Fruit fly (Drosophila melanogaster) whole organism, embryonic: Measurements from ENCODE around the gene CG12017.

ENCODE experiments used
- Ada2b ChIP-seq: fragments of 200-800 bp; sonication (Bioruptor generic); IDR thresholded peaks from 2 replicates; pipeline ENCODE4 v1.3.6; 2022; ENCODE audit warnings: missing biosample characterization, missing genetic modification characterization
- B-H1 ChIP-seq: fragments of 200-800 bp; sonication (Bioruptor generic); IDR thresholded peaks from 3 replicates; pipeline ENCODE4 v1.3.6; 2022; ENCODE audit warnings: missing biosample characterization, missing genetic modification characterization
- CG13287 ChIP-seq: fragments of 200-800 bp; sonication (Bioruptor generic); IDR thresholded peaks from 2 replicates; pipeline ENCODE4 v1.3.6; 2022; ENCODE audit warnings: missing biosample characterization, missing genetic modification characterization; ENCODE audit not compliant: partially characterized antibody
- CG13424 ChIP-seq: fragments of 200-800 bp; sonication (Bioruptor generic); optimal IDR thresholded peaks from 2 replicates; lab custom pipeline; 2019; ENCODE audit warnings: missing biosample characterization, mild to moderate bottlenecking, missing genetic modification characterization, moderate library complexity
- CG14014 ChIP-seq: fragments of 200-800 bp; sonication (Bioruptor generic); IDR thresholded peaks from 2 replicates; pipeline ENCODE4 v1.3.6; 2022; ENCODE audit warnings: missing biosample characterization, missing genetic modification characterization
- CG14965 ChIP-seq: fragments of 200-800 bp; sonication (Bioruptor generic); optimal IDR thresholded peaks from 2 replicates; lab custom pipeline; 2016; ENCODE audit warnings: missing biosample characterization, missing genetic modification characterization, borderline replicate concordance
- CG16779 ChIP-seq: fragments of 200-800 bp; sonication (Bioruptor generic); IDR thresholded peaks from 2 replicates; pipeline ENCODE4 v1.3.6; 2022; ENCODE audit warnings: missing biosample characterization, missing genetic modification characterization
- CG17568 ChIP-seq: fragments of 200-800 bp; sonication (Bioruptor generic); optimal IDR thresholded peaks from 2 replicates; lab custom pipeline; 2018; ENCODE audit warnings: missing biosample characterization, mild to moderate bottlenecking, missing genetic modification characterization, moderate library complexity
- CG18262 ChIP-seq: fragments of 200-800 bp; optimal IDR thresholded peaks from 3 replicates; lab custom pipeline; 2019; ENCODE audit warnings: missing biosample characterization, mild to moderate bottlenecking, missing genetic modification characterization, moderate library complexity
- CG2116 ChIP-seq: fragments of 200-800 bp; sonication (Bioruptor generic); optimal IDR thresholded peaks from 3 replicates; lab custom pipeline; 2018; ENCODE audit warnings: missing biosample characterization, mild to moderate bottlenecking, missing genetic modification characterization
- CG2712 ChIP-seq: fragments of 200-800 bp; optimal IDR thresholded peaks from 3 replicates; lab custom pipeline; 2019; ENCODE audit warnings: missing biosample characterization, mild to moderate bottlenecking, missing genetic modification characterization, moderate library complexity
- CG31365 ChIP-seq: fragments of 200-800 bp; sonication (Bioruptor generic); optimal IDR thresholded peaks from 2 replicates; lab custom pipeline; 2018; ENCODE audit warnings: missing biosample characterization, mild to moderate bottlenecking, missing genetic modification characterization
- CG3407 ChIP-seq: fragments of 200-800 bp; sonication (Bioruptor generic); optimal IDR thresholded peaks from 2 replicates; lab custom pipeline; 2018; ENCODE audit warnings: missing biosample characterization, mild to moderate bottlenecking, missing genetic modification characterization
- CG43689 ChIP-seq: fragments of 200-800 bp; sonication (Bioruptor generic); IDR thresholded peaks from 2 replicates; pipeline ENCODE4 v1.3.6; 2022; ENCODE audit warnings: missing biosample characterization, missing genetic modification characterization
- CG4730 ChIP-seq: fragments of 200-800 bp; sonication (Bioruptor generic); IDR thresholded peaks from 2 replicates; pipeline ENCODE4 v1.3.6; 2022; ENCODE audit warnings: missing biosample characterization, missing genetic modification characterization
- CG4854 ChIP-seq: fragments of 200-800 bp; sonication (Bioruptor generic); optimal IDR thresholded peaks from 2 replicates; lab custom pipeline; 2016; ENCODE audit warnings: missing biosample characterization, missing genetic modification characterization, inconsistent platforms
- CG6765 ChIP-seq: fragments of 200-800 bp; sonication (Bioruptor generic); optimal IDR thresholded peaks from 3 replicates; lab custom pipeline; 2017; ENCODE audit warnings: missing biosample characterization, mild to moderate bottlenecking, missing genetic modification characterization
- CG6813 ChIP-seq: fragments of 200-800 bp; sonication (Bioruptor generic); optimal IDR thresholded peaks from 2 replicates; lab custom pipeline; 2017; ENCODE audit warnings: missing biosample characterization, missing genetic modification characterization, mild to moderate bottlenecking, moderate library complexity, missing genetic modification reagents
- CG7556 ChIP-seq: fragments of 200-800 bp; sonication (Bioruptor generic); optimal IDR thresholded peaks from 2 replicates; lab custom pipeline; 2017; ENCODE audit warnings: missing biosample characterization, mild to moderate bottlenecking, missing genetic modification characterization
- CG7839 ChIP-seq: fragments of 200-800 bp; sonication (Bioruptor generic); optimal IDR thresholded peaks from 3 replicates; lab custom pipeline; 2018; ENCODE audit warnings: missing biosample characterization, mild to moderate bottlenecking, missing genetic modification characterization, moderate library complexity
- CTCF ChIP-seq: fragments of 200-800 bp; sonication (Bioruptor generic); optimal IDR thresholded peaks from 2 replicates; lab custom pipeline; 2017; ENCODE audit warnings: missing biosample characterization, mild to moderate bottlenecking, missing genetic modification characterization, moderate library complexity
- Dad ChIP-seq: fragments of 200-800 bp; sonication (Bioruptor generic); optimal IDR thresholded peaks from 3 replicates; lab custom pipeline; 2016; ENCODE audit warnings: missing biosample characterization, missing genetic modification characterization
- Dll ChIP-seq: fragments of 200-800 bp; sonication (Bioruptor generic); IDR thresholded peaks from 4 replicates; pipeline ENCODE4 v1.3.6; 2022; ENCODE audit warnings: missing biosample characterization, missing genetic modification characterization; ENCODE audit not compliant: partially characterized antibody
- Elba2 ChIP-seq: fragments of 200-800 bp; sonication (Bioruptor generic); optimal IDR thresholded peaks from 3 replicates; lab custom pipeline; 2016; ENCODE audit warnings: missing biosample characterization, missing genetic modification characterization
- Fer3 ChIP-seq: fragments of 200-800 bp; sonication (Bioruptor generic); optimal IDR thresholded peaks from 2 replicates; lab custom pipeline; 2018; ENCODE audit warnings: missing biosample characterization, mild to moderate bottlenecking, missing genetic modification characterization, moderate library complexity
- Hey ChIP-seq: fragments of 200-800 bp; sonication (Bioruptor generic); optimal IDR thresholded peaks from 3 replicates; lab custom pipeline; 2018; ENCODE audit warnings: missing biosample characterization, mild to moderate bottlenecking, missing genetic modification characterization
- Hsf ChIP-seq: fragments of 200-800 bp; sonication (Bioruptor generic); optimal IDR thresholded peaks from 3 replicates; lab custom pipeline; 2016; ENCODE audit warnings: missing biosample characterization, missing genetic modification characterization
- Lhr ChIP-seq: fragments of 200-800 bp; sonication (Bioruptor generic); optimal IDR thresholded peaks from 3 replicates; lab custom pipeline; 2017; ENCODE audit warnings: mild to moderate bottlenecking, missing biosample characterization, missing genetic modification reagents, missing genetic modification characterization
- Mad ChIP-seq: fragments of 200-800 bp; sonication (Bioruptor generic); optimal IDR thresholded peaks from 2 replicates; lab custom pipeline; 2016; ENCODE audit warnings: missing biosample characterization, missing genetic modification characterization
- Ravus ChIP-seq: fragments of 200-800 bp; sonication (Bioruptor generic); IDR thresholded peaks from 2 replicates; pipeline ENCODE4 v1.3.6; 2022; ENCODE audit warnings: missing biosample characterization, missing genetic modification characterization
- Spps ChIP-seq: fragments of 200-800 bp; sonication (Bioruptor generic); optimal IDR thresholded peaks from 2 replicates; lab custom pipeline; 2018; ENCODE audit warnings: missing biosample characterization, mild to moderate bottlenecking, missing genetic modification characterization
- Xbp1 ChIP-seq: fragments of 200-800 bp; sonication (Bioruptor generic); optimal IDR thresholded peaks from 3 replicates; lab custom pipeline; 2016; ENCODE audit warnings: missing biosample characterization, mild to moderate bottlenecking, missing genetic modification characterization
- Xrp1 ChIP-seq: fragments of 200-800 bp; sonication (Bioruptor generic); IDR thresholded peaks from 2 replicates; pipeline ENCODE4 v1.3.6; 2022; ENCODE audit warnings: missing biosample characterization, missing genetic modification characterization
- al ChIP-seq: fragments of 200-800 bp; sonication (Bioruptor generic); IDR thresholded peaks from 2 replicates; pipeline ENCODE4 v1.3.6; 2022; ENCODE audit warnings: missing biosample characterization, missing genetic modification characterization
- ato ChIP-seq: fragments of 200-800 bp; sonication (Bioruptor generic); IDR thresholded peaks from 2 replicates; pipeline ENCODE4 v1.3.6; 2022; ENCODE audit warnings: missing biosample characterization, missing genetic modification characterization; ENCODE audit not compliant: partially characterized antibody
- crol ChIP-seq: fragments of 200-800 bp; sonication (Bioruptor generic); IDR thresholded peaks from 2 replicates; pipeline ENCODE4 v1.3.6; 2022; ENCODE audit warnings: missing biosample characterization, missing genetic modification characterization
- emc ChIP-seq: fragments of 200-800 bp; sonication (Bioruptor generic); optimal IDR thresholded peaks from 2 replicates; lab custom pipeline; 2016; ENCODE audit warnings: missing biosample characterization, missing genetic modification characterization
- ewg ChIP-seq: fragments of 200-800 bp; sonication (Bioruptor generic); optimal IDR thresholded peaks from 3 replicates; lab custom pipeline; 2017; ENCODE audit warnings: mild to moderate bottlenecking, missing biosample characterization, missing genetic modification reagents, missing genetic modification characterization
- fd3F ChIP-seq: fragments of 200-800 bp; sonication (Bioruptor generic); optimal IDR thresholded peaks from 2 replicates; lab custom pipeline; 2018; ENCODE audit warnings: missing biosample characterization, mild to moderate bottlenecking, missing genetic modification characterization, moderate library complexity
- gsb ChIP-seq: fragments of 200-800 bp; sonication (Bioruptor generic); IDR thresholded peaks from 2 replicates; pipeline ENCODE4 v1.3.6; 2022; ENCODE audit warnings: missing biosample characterization, missing genetic modification characterization
- gsb-n ChIP-seq: fragments of 200-800 bp; sonication (Bioruptor generic); optimal IDR thresholded peaks from 3 replicates; lab custom pipeline; 2018; ENCODE audit warnings: missing biosample characterization, mild to moderate bottlenecking, missing genetic modification characterization
- jing ChIP-seq: fragments of 200-800 bp; sonication (Bioruptor generic); optimal IDR thresholded peaks from 2 replicates; lab custom pipeline; 2018; ENCODE audit warnings: missing biosample characterization, mild to moderate bottlenecking, missing genetic modification characterization
- klu ChIP-seq: fragments of 200-800 bp; sonication (Bioruptor generic); IDR thresholded peaks from 2 replicates; pipeline ENCODE4 v1.3.6; 2022; ENCODE audit warnings: missing biosample characterization, missing genetic modification characterization
- nmo ChIP-seq: fragments of 200-800 bp; sonication (Bioruptor generic); optimal IDR thresholded peaks from 2 replicates; lab custom pipeline; 2018; ENCODE audit warnings: missing biosample characterization, mild to moderate bottlenecking, missing genetic modification characterization, moderate library complexity
- pfk ChIP-seq: fragments of 200-800 bp; sonication (Bioruptor generic); optimal IDR thresholded peaks from 2 replicates; lab custom pipeline; 2018; ENCODE audit warnings: missing biosample characterization, mild to moderate bottlenecking, missing genetic modification characterization, moderate library complexity
- pum ChIP-seq: fragments of 200-800 bp; sonication (Bioruptor generic); optimal IDR thresholded peaks from 2 replicates; lab custom pipeline; 2016; ENCODE audit warnings: missing biosample characterization, missing genetic modification characterization
- scrt ChIP-seq: fragments of 200-800 bp; sonication (Bioruptor generic); optimal IDR thresholded peaks from 2 replicates; lab custom pipeline; 2018; ENCODE audit warnings: missing biosample characterization, mild to moderate bottlenecking, missing genetic modification characterization, moderate library complexity
- sd ChIP-seq: fragments of 200-800 bp; sonication (Bioruptor generic); optimal IDR thresholded peaks from 3 replicates; lab custom pipeline; 2018; ENCODE audit warnings: missing biosample characterization, mild to moderate bottlenecking, missing genetic modification characterization, moderate library complexity
- tio ChIP-seq: fragments of 200-800 bp; sonication (Bioruptor generic); optimal IDR thresholded peaks from 2 replicates; lab custom pipeline; 2017; ENCODE audit warnings: missing biosample characterization, missing genetic modification characterization, inconsistent platforms
- tx ChIP-seq: fragments of 200-800 bp; sonication (Bioruptor generic); optimal IDR thresholded peaks from 2 replicates; lab custom pipeline; 2016; ENCODE audit warnings: missing biosample characterization, missing genetic modification characterization
- zfh1 ChIP-seq: fragments of 200-800 bp; sonication (Bioruptor generic); IDR thresholded peaks from 3 replicates; pipeline ENCODE4 v1.3.6; 2022; ENCODE audit warnings: missing biosample characterization, missing genetic modification characterization

Gene CG12017

dm6 chr3L:3303087-3303526 is 23.1 kb downstream of the CG12017 start, which contains the start of gene CG14968 (continued):
- TF ChIP-seq Fer3 (tag; lab: Kevin White, UChicago), result peak; percentile 97
- peak; percentile 93 for TF ChIP-seq Xbp1 (GFP tag; lab: Kevin White, UChicago)
- TF ChIP-seq CG14014 (GFP tag; lab: Robert Waterston, UW), result peak; percentile 97
- no peak for TF ChIP-seq CG13287 (GFP tag; lab: Robert Waterston, UW)
- peak; percentile 90 for TF ChIP-seq CG4854 (GFP tag; lab: Kevin White, UChicago)
- TF ChIP-seq CG2116, result no peak
- peak; percentile 75 for TF ChIP-seq CG3407 (GFP tag; lab: Kevin White, UChicago)
- TF ChIP-seq CG16779, result peak; percentile 91
- peak; percentile 79 for TF ChIP-seq Mad (GFP tag; lab: Kevin White, UChicago)
- TF ChIP-seq tio (GFP tag; lab: Kevin White, UChicago), result peak; percentile 84
- TF ChIP-seq scrt (GFP tag; lab: Kevin White, UChicago), result peak; percentile 90
- TF ChIP-seq Ravus (GFP tag; lab: Robert Waterston, UW), result peak; percentile 86
- TF ChIP-seq pum (GFP tag; lab: Kevin White, UChicago), result peak; percentile 64
- TF ChIP-seq CG6813, result peak; percentile 92
- peak; percentile 94 for TF ChIP-seq CG43689 (GFP tag; lab: Robert Waterston, UW)
- TF ChIP-seq CG14965 (GFP tag; lab: Kevin White, UChicago), result no peak
- peak; percentile 36 for TF ChIP-seq jing (GFP tag; lab: Kevin White, UChicago)
- peak; percentile 98 for TF ChIP-seq zfh1 (GFP tag; lab: Robert Waterston, UW)
- peak; percentile 90 for TF ChIP-seq nmo (GFP tag; lab: Kevin White, UChicago)
- TF ChIP-seq CTCF, result peak; percentile 60
- peak; percentile 95 for TF ChIP-seq CG4730 (GFP tag; lab: Robert Waterston, UW)
- peak; percentile 90 for TF ChIP-seq Hsf (GFP tag; lab: Kevin White, UChicago)
- peak; percentile 94 for TF ChIP-seq al
- TF ChIP-seq emc (GFP tag; lab: Kevin White, UChicago), result peak; percentile 67
- TF ChIP-seq CG18262, result peak; percentile 92
- TF ChIP-seq ewg (GFP tag; lab: Kevin White, UChicago), result peak; percentile 80
- no peak for TF ChIP-seq Elba2
- TF ChIP-seq Spps (tag; lab: Kevin White, UChicago), result peak; percentile 83
- TF ChIP-seq CG31365, result peak; percentile 73
- TF ChIP-seq fd3F (GFP tag; lab: Kevin White, UChicago), result peak; percentile 93
- peak; percentile 76 for TF ChIP-seq sd (tag; lab: Kevin White, UChicago)
- TF ChIP-seq gsb-n (tag; lab: Kevin White, UChicago), result peak; percentile 74
- peak; percentile 87 for TF ChIP-seq CG2712 (tag; lab: Kevin White, UChicago)
- no peak for TF ChIP-seq ato (GFP tag; lab: Robert Waterston, UW)
- peak; percentile 62 for TF ChIP-seq Hey
- peak; percentile 90 for TF ChIP-seq B-H1 (GFP tag; lab: Robert Waterston, UW)
- peak; percentile 69 for TF ChIP-seq Lhr (GFP tag; lab: Kevin White, UChicago)
- no peak for TF ChIP-seq Dll (GFP tag; lab: Robert Waterston, UW)
- no peak for TF ChIP-seq pfk
- TF ChIP-seq CG13424, result peak; percentile 96
- peak; percentile 90 for TF ChIP-seq klu (GFP tag; lab: Robert Waterston, UW)
- TF ChIP-seq tx (GFP tag; lab: Kevin White, UChicago), result peak; percentile 48
- TF ChIP-seq CG17568 (GFP tag; lab: Kevin White, UChicago), result peak; percentile 90
- TF ChIP-seq gsb (GFP tag; lab: Robert Waterston, UW), result peak; percentile 92
- TF ChIP-seq CG6765, result peak; percentile 93
- peak; percentile 95 for TF ChIP-seq Xrp1 (GFP tag; lab: Robert Waterston, UW)
- TF ChIP-seq Ada2b (GFP tag; lab: Robert Waterston, UW), result peak; percentile 95
- TF ChIP-seq CG7839 (tag; lab: Kevin White, UChicago), result peak; percentile 95
- peak; percentile 86 for TF ChIP-seq CG7556 (GFP tag; lab: Kevin White, UChicago)
- peak; percentile 86 for TF ChIP-seq Dad (GFP tag; lab: Kevin White, UChicago)
- peak; percentile 70 for TF ChIP-seq crol (GFP tag; lab: Robert Waterston, UW)
